Worm (Caenorhabditis elegans) whole organism, L1 larva: Measurements from ENCODE around the gene C18G1.8.

Experiments used
- ama-1 ChIP-seq: fragments of 150-350 bp; optimal IDR thresholded peaks from 2 replicates; lab custom pipeline; 2014
- elt-2 ChIP-seq: sonication (generic microtip); optimal IDR thresholded peaks from 2 replicates; lab custom pipeline; 2016; ENCODE audit warnings: missing genetic modification characterization, mild to moderate bottlenecking, inconsistent platforms, missing compliant biosample characterization, missing genetic modification reagents
- lin-13 ChIP-seq: fragments of 150-350 bp; optimal IDR thresholded peaks from 2 replicates; lab custom pipeline; 2014; ENCODE audit warnings: missing biosample characterization, missing genetic modification reagents, missing genetic modification characterization
- lin-35 ChIP-seq, 2 experiments: fragments of 150-350 bp; optimal IDR thresholded peaks; 2 replicates each; lab custom pipeline; 2014; ENCODE audit warnings: missing biosample characterization in 2 of 2, missing genetic modification characterization in 2 of 2, missing genetic modification reagents in 2 of 2
- lin-39 ChIP-seq: fragments of 150-350 bp; optimal IDR thresholded peaks from 2 replicates; lab custom pipeline; 2014; ENCODE audit warnings: missing biosample characterization, missing genetic modification reagents, missing genetic modification characterization
- nhr-11 ChIP-seq: fragments of 150-350 bp; optimal IDR thresholded peaks from 2 replicates; lab custom pipeline; 2014; ENCODE audit warnings: missing biosample characterization, missing genetic modification characterization
- nhr-12 ChIP-seq: sonication (generic microtip); optimal IDR thresholded peaks from 2 replicates; lab custom pipeline; 2017; ENCODE audit warnings: missing biosample characterization, missing genetic modification characterization
- nhr-76 ChIP-seq: sonication (generic microtip); optimal IDR thresholded peaks from 2 replicates; lab custom pipeline; 2017; ENCODE audit warnings: missing biosample characterization, missing genetic modification characterization
- nhr-77 ChIP-seq: fragments of 150-350 bp; optimal IDR thresholded peaks from 2 replicates; lab custom pipeline; 2014; ENCODE audit warnings: missing biosample characterization, missing genetic modification characterization
- pqm-1 ChIP-seq: sonication (generic microtip); optimal IDR thresholded peaks from 3 replicates; lab custom pipeline; 2017; ENCODE audit warnings: missing biosample characterization, missing genetic modification characterization
- sox-4 ChIP-seq: sonication (generic microtip); optimal IDR thresholded peaks from 2 replicates; lab custom pipeline; 2016; ENCODE audit warnings: missing genetic modification characterization, missing compliant biosample characterization
- sup-37 ChIP-seq: fragments of 200-800 bp; sonication (Bioruptor generic); optimal IDR thresholded peaks from 2 replicates; lab custom pipeline; 2018; ENCODE audit warnings: mild to moderate bottlenecking, missing genetic modification characterization, missing compliant biosample characterization
- zag-1 ChIP-seq: fragments of 150-350 bp; optimal IDR thresholded peaks from 2 replicates; lab custom pipeline; 2014; ENCODE audit warnings: missing biosample characterization, missing genetic modification characterization
- ztf-4 ChIP-seq: fragments of 150-350 bp; optimal IDR thresholded peaks from 2 replicates; lab custom pipeline; 2014; ENCODE audit warnings: missing biosample characterization, missing genetic modification characterization

ce11 chrV:4719965-4720364 lies 46.4 kb downstream of the C18G1.8 start, which contains the start of gene prx-6:
- no peak for TF ChIP-seq ama-1
- no peak for TF ChIP-seq lin-39 (tag; lab: Kevin White, UChicago)
- TF ChIP-seq zag-1 (tag; lab: Kevin White, UChicago), result no peak
- TF ChIP-seq ztf-4 (tag; lab: Kevin White, UChicago), result no peak
- no peak for TF ChIP-seq sox-4 (tag; lab: Kevin White, UChicago)
- TF ChIP-seq nhr-77 (tag; lab: Kevin White, UChicago), result no peak
- peak in 1 of 2 experiments; percentile 7 for TF ChIP-seq lin-35 (GFP tag; optimal IDR thresholded peaks at IDR 0.05; lab: Kevin White, UChicago)
- TF ChIP-seq nhr-11 (tag; lab: Kevin White, UChicago), result no peak
- no peak for TF ChIP-seq nhr-12
- TF ChIP-seq sup-37 (GFP tag; lab: Kevin White, UChicago), result no peak
- TF ChIP-seq elt-2 (tag; lab: Kevin White, UChicago), result peak; percentile 51
- TF ChIP-seq nhr-76, result no peak
- no peak for TF ChIP-seq pqm-1 (tag; lab: Kevin White, UChicago)
- TF ChIP-seq lin-13 (GFP tag; lab: Kevin White, UChicago), result no peak
